Worm (Caenorhabditis elegans) whole organism, young adult: ENCODE data around the gene tbg-1.

ENCODE experiments used
- C06A6.2 ChIP-seq: fragments of 200-800 bp; sonication (Bioruptor generic); conservative IDR thresholded peaks from 2 replicates; pipeline ENCODE4 v1.3.6; 2022; ENCODE audit warnings: missing genetic modification characterization, missing compliant biosample characterization
- F39B2.1 ChIP-seq: fragments of 200-800 bp; sonication (Bioruptor generic); IDR thresholded peaks from 2 replicates; pipeline ENCODE4 v1.3.6; 2022; ENCODE audit warnings: missing genetic modification reagents, missing genetic modification characterization, missing compliant biosample characterization
- K11D2.4 ChIP-seq: fragments of 200-800 bp; sonication (Bioruptor generic); IDR thresholded peaks from 2 replicates; pipeline ENCODE4 v1.3.6; 2022; ENCODE audit warnings: missing genetic modification reagents, missing genetic modification characterization, missing compliant biosample characterization
- K12H6.12 ChIP-seq: fragments of 200-800 bp; sonication (Bioruptor generic); optimal IDR thresholded peaks from 2 replicates; lab custom pipeline; 2018; ENCODE audit warnings: mild to moderate bottlenecking, missing genetic modification characterization, missing compliant biosample characterization
- Y53G8AR.9 ChIP-seq: fragments of 200-800 bp; sonication (Bioruptor generic); conservative IDR thresholded peaks from 2 replicates; pipeline ENCODE4 v1.3.6; 2022; ENCODE audit warnings: missing genetic modification reagents, missing genetic modification characterization, missing compliant biosample characterization
- Y79H2A.3 ChIP-seq: fragments of 200-800 bp; sonication (Bioruptor generic); conservative IDR thresholded peaks from 2 replicates; pipeline ENCODE4 v1.3.6; 2022; ENCODE audit warnings: missing genetic modification reagents, missing genetic modification characterization, missing compliant biosample characterization
- ZK185.1 ChIP-seq: sonication (generic microtip); optimal IDR thresholded peaks from 2 replicates; lab custom pipeline; 2016; ENCODE audit warnings: mild to moderate bottlenecking, missing genetic modification characterization, missing compliant biosample characterization; ENCODE audit not compliant: poor library complexity, severe bottlenecking
- aptf-2 ChIP-seq: fragments of 200-800 bp; sonication (Bioruptor generic); conservative IDR thresholded peaks from 2 replicates; pipeline ENCODE4 v1.3.6; 2022; ENCODE audit warnings: missing genetic modification reagents, missing genetic modification characterization, missing compliant biosample characterization
- attf-3 ChIP-seq: fragments of 200-800 bp; sonication (Bioruptor generic); conservative IDR thresholded peaks from 2 replicates; pipeline ENCODE4 v1.3.6; 2022; ENCODE audit warnings: missing genetic modification reagents, missing genetic modification characterization, missing compliant biosample characterization
- ccch-3 ChIP-seq: fragments of 200-800 bp; sonication (Bioruptor generic); optimal IDR thresholded peaks from 2 replicates; lab custom pipeline; 2018; ENCODE audit warnings: mild to moderate bottlenecking, missing genetic modification characterization, missing compliant biosample characterization
- cebp-1 ChIP-seq, 2 experiments: fragments of 200-800 bp in 1 of 2; sonication (Bioruptor generic) in 1 of 2; sonication (generic microtip) in 1 of 2; IDR thresholded peaks in 1 of 2; optimal IDR thresholded peaks in 1 of 2; 2 replicates each; pipeline versions ENCODE4 v1.3.6 to Lab custom; 2017 to 2022; ENCODE audit warnings: missing compliant biosample characterization in 2 of 2, missing genetic modification characterization in 2 of 2, mild to moderate bottlenecking in 1 of 2, missing genetic modification reagents in 1 of 2, moderate library complexity in 1 of 2
- ceh-27 ChIP-seq: fragments of 200-800 bp; sonication (Bioruptor generic); optimal IDR thresholded peaks from 2 replicates; lab custom pipeline; 2018; ENCODE audit warnings: mild to moderate bottlenecking, missing genetic modification characterization, moderate library complexity, missing compliant biosample characterization
- ceh-58 ChIP-seq: fragments of 200-800 bp; sonication (Bioruptor generic); IDR thresholded peaks from 2 replicates; pipeline ENCODE4 v1.3.6; 2022; ENCODE audit warnings: missing genetic modification characterization, missing compliant biosample characterization
- dpl-1 ChIP-seq: fragments of 150-350 bp; optimal IDR thresholded peaks from 2 replicates; lab custom pipeline; 2014; ENCODE audit warnings: missing biosample characterization, missing genetic modification reagents, missing genetic modification characterization
- egl-18 ChIP-seq: fragments of 200-800 bp; sonication (Bioruptor generic); IDR thresholded peaks from 2 replicates; pipeline ENCODE4 v1.3.6; 2022; ENCODE audit warnings: missing genetic modification reagents, missing genetic modification characterization, missing compliant biosample characterization
- gei-17 ChIP-seq: fragments of 200-800 bp; sonication (Bioruptor generic); optimal IDR thresholded peaks from 2 replicates; lab custom pipeline; 2018; ENCODE audit warnings: mild to moderate bottlenecking, missing genetic modification characterization, missing compliant biosample characterization
- hlh-12 ChIP-seq: sonication (generic microtip); optimal IDR thresholded peaks from 2 replicates; lab custom pipeline; 2016; ENCODE audit warnings: missing genetic modification characterization, missing compliant biosample characterization
- hmg-1.2 ChIP-seq: fragments of 200-800 bp; sonication (Bioruptor generic); IDR thresholded peaks from 2 replicates; pipeline ENCODE4 v1.3.6; 2022; ENCODE audit warnings: missing genetic modification reagents, missing genetic modification characterization, missing compliant biosample characterization
- let-526 ChIP-seq: fragments of 200-800 bp; sonication (Bioruptor generic); IDR thresholded peaks from 2 replicates; pipeline ENCODE4 v1.3.6; 2022; ENCODE audit warnings: missing genetic modification reagents, missing genetic modification characterization, missing compliant biosample characterization
- lin-40 ChIP-seq: sonication (generic microtip); optimal IDR thresholded peaks from 2 replicates; lab custom pipeline; 2016; ENCODE audit warnings: missing genetic modification characterization, mild to moderate bottlenecking, missing compliant biosample characterization, missing genotype, missing genetic modification reagents
- nfya-2 ChIP-seq: fragments of 200-800 bp; sonication (Bioruptor generic); IDR thresholded peaks from 2 replicates; pipeline ENCODE4 v1.3.6; 2022; ENCODE audit warnings: missing genetic modification reagents, missing genetic modification characterization, missing compliant biosample characterization
- nhr-80 ChIP-seq: sonication (generic microtip); optimal IDR thresholded peaks from 2 replicates; lab custom pipeline; 2016; ENCODE audit warnings: missing genetic modification characterization, missing compliant biosample characterization
- repo-1 ChIP-seq: sonication (generic microtip); optimal IDR thresholded peaks from 2 replicates; lab custom pipeline; 2017; ENCODE audit warnings: mild to moderate bottlenecking, missing genetic modification characterization, missing compliant biosample characterization
- snpc-4 ChIP-seq, 5 experiments: fragments of 150-350 bp in 1 of 5; sonication (generic microtip) in 4 of 5; optimal IDR thresholded peaks; 2 replicates each; lab custom pipeline; 2014 to 2018; ENCODE audit warnings: missing genetic modification characterization in 5 of 5, missing biosample characterization in 3 of 5, antibody characterized with exemption in 2 of 5, mild to moderate bottlenecking in 2 of 5, missing compliant biosample characterization in 2 of 5, missing genotype in 2 of 5, moderate library complexity in 2 of 5, missing genetic modification reagents in 1 of 5
- somi-1 ChIP-seq: fragments of 200-800 bp; sonication (Bioruptor generic); optimal IDR thresholded peaks from 2 replicates; lab custom pipeline; 2018; ENCODE audit warnings: mild to moderate bottlenecking, missing genetic modification characterization, missing compliant biosample characterization
- unc-130 ChIP-seq: sonication (generic microtip); optimal IDR thresholded peaks from 2 replicates; lab custom pipeline; 2016; ENCODE audit warnings: missing genetic modification reagents, missing genetic modification characterization, missing compliant biosample characterization
- unc-62 ChIP-seq: fragments of 150-350 bp; optimal IDR thresholded peaks from 2 replicates; lab custom pipeline; 2014; ENCODE audit warnings: missing biosample characterization, missing genetic modification reagents, missing genetic modification characterization
- zfh-2 ChIP-seq: fragments of 200-800 bp; sonication (Bioruptor generic); conservative IDR thresholded peaks from 2 replicates; pipeline ENCODE4 v1.3.6; 2022; ENCODE audit warnings: missing genetic modification reagents, missing genetic modification characterization, missing compliant biosample characterization
- ztf-18 ChIP-seq: sonication (generic microtip); optimal IDR thresholded peaks from 2 replicates; lab custom pipeline; 2016; ENCODE audit warnings: missing genotype, mild to moderate bottlenecking, missing genetic modification characterization, missing compliant biosample characterization
- ztf-26 ChIP-seq: sonication (generic microtip); optimal IDR thresholded peaks from 2 replicates; lab custom pipeline; 2017; ENCODE audit warnings: missing genetic modification characterization, missing compliant biosample characterization

The tbg-1 gene

ce11 chrIII:9666668-9667067 is 37.7 kb upstream of the tbg-1 start:
- TF ChIP-seq gei-17, result no peak
- TF ChIP-seq nhr-80 (tag; lab: Kevin White, UChicago), result peak; percentile 28
- TF ChIP-seq unc-130 (GFP tag; lab: Kevin White, UChicago), result no peak
- TF ChIP-seq, all 124 proteins: peak for 1

DNA sequence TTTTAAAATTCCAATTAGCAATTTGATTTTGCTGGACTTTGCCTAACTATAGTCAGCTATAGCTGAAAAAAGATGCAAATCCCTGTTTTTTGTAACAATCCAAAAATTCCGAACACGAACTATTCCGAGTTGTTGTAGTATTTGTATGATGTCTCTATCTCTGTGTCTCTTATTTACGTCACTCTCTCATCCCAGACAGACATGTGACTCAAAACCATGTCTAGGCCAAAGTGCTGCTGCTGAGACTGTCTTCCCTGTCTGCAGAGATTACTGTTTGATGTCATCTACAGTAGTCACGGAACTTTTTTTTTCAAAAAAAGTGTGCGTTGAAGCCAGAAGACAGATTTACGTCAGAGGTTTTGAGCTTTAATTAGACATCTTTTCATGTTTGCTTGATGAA is 37.3 kb upstream of the tbg-1 start:
- TF ChIP-seq unc-62 (no peak), repo-1 (no peak), hlh-12 (tag; lab: Kevin White, UChicago) (no peak), lin-40 (tag; lab: Kevin White, UChicago) (peak; percentile 13), hmg-1.2 (GFP tag; lab: Robert Waterston, UW) (no peak), ztf-18 (tag; lab: Kevin White, UChicago) (no peak), aptf-2 (GFP tag; lab: Robert Waterston, UW) (no peak), ceh-27 (GFP tag; lab: Kevin White, UChicago) (peak; percentile 3)

- no peak for TF ChIP-seq egl-18 (GFP tag; lab: Robert Waterston, UW)
- no peak for TF ChIP-seq snpc-4 (GFP tag; optimal IDR thresholded peaks at IDR 0.05; lab: Kevin White, UChicago)
- TF ChIP-seq snpc-4 (tag; optimal IDR thresholded peaks at IDR 0.05; lab: Kevin White, UChicago), result no peak
- peak; percentile 26 for TF ChIP-seq ZK185.1 (tag; lab: Kevin White, UChicago)
- TF ChIP-seq K11D2.4 (GFP tag; lab: Robert Waterston, UW), result 0 out of 2 replicates have a peak, but pooled peaks have one; percentile 27
- peak; percentile 94 for TF ChIP-seq nhr-80 (tag; lab: Kevin White, UChicago)
- TF ChIP-seq ztf-26 (tag; lab: Kevin White, UChicago), result peak; percentile 42
- no peak for TF ChIP-seq ccch-3 (GFP tag; lab: Kevin White, UChicago)
- TF ChIP-seq K12H6.12 (tag; lab: Kevin White, UChicago), result peak; percentile 49
- no peak for TF ChIP-seq aptf-2 (GFP tag; lab: Robert Waterston, UW)
- TF ChIP-seq zfh-2 (GFP tag; lab: Robert Waterston, UW), result 0 out of 2 replicates have a peak, but pooled peaks have one; percentile 14
- TF ChIP-seq attf-3 (GFP tag; lab: Robert Waterston, UW), result no peak
- TF ChIP-seq dpl-1, result no peak
- TF ChIP-seq C06A6.2, result no peak
- TF ChIP-seq cebp-1 (GFP tag; IDR thresholded peaks at IDR 0.05; lab: Robert Waterston, UW), result no peak
- TF ChIP-seq cebp-1 (tag; optimal IDR thresholded peaks at IDR 0.05; lab: Kevin White, UChicago), result peak; percentile 26
- TF ChIP-seq lin-40 (tag; lab: Kevin White, UChicago), result peak; percentile 44
- peak; percentile 69 for TF ChIP-seq ceh-27 (GFP tag; lab: Kevin White, UChicago)
- TF ChIP-seq somi-1, result peak; percentile 16
Measured at ce11 chrIII:9665490-9666179, 36.7 kb upstream of the tbg-1 start.

DNA sequence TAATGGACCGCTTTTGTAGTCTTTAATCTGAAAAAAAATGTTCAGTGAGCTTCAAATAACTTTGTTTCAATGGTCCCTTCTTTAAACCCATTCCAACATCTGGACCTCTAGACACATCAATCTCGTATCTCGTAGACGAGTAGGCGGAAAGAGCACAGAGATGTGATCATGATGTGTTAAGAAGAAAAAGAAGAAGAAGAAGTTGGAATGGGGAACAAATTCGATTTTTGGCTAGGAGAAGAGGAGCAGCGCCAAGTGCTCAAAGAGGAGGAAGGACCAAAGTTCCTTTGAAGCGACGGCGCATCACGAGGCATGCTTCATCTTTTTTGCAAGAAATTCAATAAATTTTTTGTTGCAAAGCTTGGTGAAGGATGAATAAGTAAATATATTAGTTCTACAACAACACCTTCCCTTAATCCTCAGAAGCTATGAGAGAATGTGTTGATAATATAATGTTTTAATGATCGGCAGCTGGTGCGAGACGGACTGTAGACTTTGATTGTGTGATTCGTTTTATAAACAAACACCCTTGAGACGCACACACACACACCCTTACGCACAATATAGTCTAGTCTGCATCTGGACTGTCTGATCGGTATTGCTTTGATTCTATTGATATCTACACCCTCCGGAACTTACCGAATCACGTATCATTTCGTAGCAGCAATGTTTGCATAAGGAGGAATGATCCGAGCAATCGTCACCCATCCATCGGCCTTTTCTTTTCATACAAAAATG is 35.7 kb upstream of the tbg-1 start:
- TF ChIP-seq nfya-2 (GFP tag; lab: Robert Waterston, UW) (no peak), Y53G8AR.9 (0 out of 2 replicates have a peak, but pooled peaks have one; percentile 14), Y79H2A.3 (GFP tag; lab: Robert Waterston, UW) (no peak), ceh-58 (GFP tag; lab: Robert Waterston, UW) (no peak), F39B2.1 (GFP tag; lab: Robert Waterston, UW) (no peak), let-526 (no peak)
